Worm (Caenorhabditis elegans) whole organism, early embryonic: ENCODE results near the gene F57H12.5.

Experiments used
- B0310.2 ChIP-seq: sonication (generic microtip); optimal IDR thresholded peaks from 2 replicates; lab custom pipeline; 2016; ENCODE audit warnings: mild to moderate bottlenecking, missing genetic modification characterization, missing compliant biosample characterization
- F13C5.2 ChIP-seq: sonication (generic microtip); optimal IDR thresholded peaks from 2 replicates; lab custom pipeline; 2017; ENCODE audit warnings: mild to moderate bottlenecking, missing genetic modification characterization, inconsistent platforms, missing compliant biosample characterization
- aly-1 ChIP-seq: sonication (generic microtip); optimal IDR thresholded peaks from 2 replicates; lab custom pipeline; 2016; ENCODE audit warnings: missing genetic modification characterization, missing compliant biosample characterization
- ama-1 ChIP-seq: fragments of 150-350 bp; optimal IDR thresholded peaks from 2 replicates; lab custom pipeline; 2014
- ceh-13 ChIP-seq: fragments of 200-800 bp; sonication (Bioruptor generic); optimal IDR thresholded peaks from 2 replicates; lab custom pipeline; 2018; ENCODE audit warnings: mild to moderate bottlenecking, missing genetic modification characterization, missing compliant biosample characterization
- ceh-36 ChIP-seq: sonication (generic microtip); optimal IDR thresholded peaks from 2 replicates; lab custom pipeline; 2016; ENCODE audit warnings: missing genetic modification characterization, inconsistent platforms, missing compliant biosample characterization
- ets-7 ChIP-seq: sonication (generic microtip); optimal IDR thresholded peaks from 2 replicates; lab custom pipeline; 2016; ENCODE audit warnings: missing genotype, missing genetic modification characterization, missing compliant biosample characterization
- flt-1 ChIP-seq: fragments of 200-800 bp; sonication (Bioruptor generic); IDR thresholded peaks from 2 replicates; pipeline ENCODE4 v1.3.6; 2022; ENCODE audit warnings: missing genetic modification characterization, missing compliant biosample characterization
- hmbx-1 ChIP-seq: sonication (generic microtip); optimal IDR thresholded peaks from 2 replicates; lab custom pipeline; 2016; ENCODE audit warnings: mild to moderate bottlenecking, missing genetic modification characterization, missing compliant biosample characterization
- hmg-4 ChIP-seq: fragments of 200-800 bp; sonication (Bioruptor generic); optimal IDR thresholded peaks from 2 replicates; lab custom pipeline; 2018; ENCODE audit warnings: mild to moderate bottlenecking, missing genetic modification characterization, missing compliant biosample characterization
- hnd-1 ChIP-seq: sonication (generic microtip); optimal IDR thresholded peaks from 2 replicates; lab custom pipeline; 2016; ENCODE audit warnings: missing genetic modification characterization, missing compliant biosample characterization
- pes-1 ChIP-seq: fragments of 200-800 bp; sonication (Bioruptor generic); IDR thresholded peaks from 2 replicates; pipeline ENCODE4 v1.3.6; 2022; ENCODE audit warnings: missing genetic modification reagents, missing genetic modification characterization, missing compliant biosample characterization
- scrt-1 ChIP-seq: fragments of 200-800 bp; sonication (Bioruptor generic); IDR thresholded peaks from 2 replicates; pipeline ENCODE4 v1.3.6; 2022; ENCODE audit warnings: missing genetic modification characterization, missing compliant biosample characterization
- sea-1 ChIP-seq: fragments of 200-800 bp; sonication (Bioruptor generic); conservative IDR thresholded peaks from 2 replicates; pipeline ENCODE4 v1.3.6; 2022; ENCODE audit warnings: missing genetic modification characterization, missing compliant biosample characterization
- tbx-11 ChIP-seq: fragments of 200-800 bp; sonication (Bioruptor generic); IDR thresholded peaks from 2 replicates; pipeline ENCODE4 v1.3.6; 2022; ENCODE audit warnings: missing genetic modification characterization, missing compliant biosample characterization
- tbx-37 ChIP-seq: fragments of 200-800 bp; sonication (Bioruptor generic); conservative IDR thresholded peaks from 2 replicates; pipeline ENCODE4 v1.3.6; 2022; ENCODE audit warnings: missing genetic modification reagents, missing genetic modification characterization, missing compliant biosample characterization
- tra-4 ChIP-seq: sonication (generic microtip); optimal IDR thresholded peaks from 2 replicates; lab custom pipeline; 2017; ENCODE audit warnings: missing genetic modification characterization, missing compliant biosample characterization

Gene F57H12.5

DNA sequence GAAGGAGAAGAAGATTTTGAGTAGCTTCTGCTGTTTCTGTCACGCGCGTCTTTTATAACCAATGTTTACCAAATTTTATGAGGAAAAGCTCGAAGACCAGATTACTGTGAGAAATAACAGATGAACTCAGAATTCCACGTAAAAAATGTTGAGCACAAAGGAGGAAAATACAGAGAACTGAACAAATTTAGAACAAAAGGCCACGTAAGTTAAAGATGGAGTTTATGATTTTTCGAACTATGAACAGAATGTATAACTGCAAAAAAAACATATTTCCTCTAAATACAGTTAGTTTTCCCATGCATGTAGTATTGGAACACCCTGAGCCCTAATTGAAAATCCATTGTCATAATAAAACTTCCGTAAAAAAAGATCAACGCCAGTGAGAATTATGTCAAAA lies 26.2 kb upstream of the F57H12.5 start, which contains the start of gene exc-9:
Gene exc-9, minus strand, starts transcription at position 101 of the 400 bp plus-strand sequence.
- no peak for TF ChIP-seq tbx-11 (GFP tag; lab: Robert Waterston, UW)
- TF ChIP-seq tbx-37 = no peak
- TF ChIP-seq F13C5.2 (tag; lab: Kevin White, UChicago) = no peak
- no peak for TF ChIP-seq flt-1 (GFP tag; lab: Robert Waterston, UW)
- TF ChIP-seq ama-1 (lab: Kevin White, UChicago) = no peak
- no peak for TF ChIP-seq hmg-4 (GFP tag; lab: Kevin White, UChicago)
- no peak for TF ChIP-seq ets-7 (tag; lab: Kevin White, UChicago)
- TF ChIP-seq sea-1 = no peak
- no peak for TF ChIP-seq aly-1 (tag; lab: Kevin White, UChicago)
- TF ChIP-seq B0310.2 (tag; lab: Kevin White, UChicago) = no peak
- no peak for TF ChIP-seq ceh-13 (GFP tag; lab: Kevin White, UChicago)
- no peak for TF ChIP-seq pes-1 (GFP tag; lab: Robert Waterston, UW)
- TF ChIP-seq tra-4 (tag; lab: Kevin White, UChicago) = no peak
- no peak for TF ChIP-seq scrt-1
- TF ChIP-seq ceh-36 (tag; lab: Kevin White, UChicago) = no peak
- no peak for TF ChIP-seq hmbx-1 (tag; lab: Kevin White, UChicago)
- no peak for TF ChIP-seq hnd-1

DNA sequence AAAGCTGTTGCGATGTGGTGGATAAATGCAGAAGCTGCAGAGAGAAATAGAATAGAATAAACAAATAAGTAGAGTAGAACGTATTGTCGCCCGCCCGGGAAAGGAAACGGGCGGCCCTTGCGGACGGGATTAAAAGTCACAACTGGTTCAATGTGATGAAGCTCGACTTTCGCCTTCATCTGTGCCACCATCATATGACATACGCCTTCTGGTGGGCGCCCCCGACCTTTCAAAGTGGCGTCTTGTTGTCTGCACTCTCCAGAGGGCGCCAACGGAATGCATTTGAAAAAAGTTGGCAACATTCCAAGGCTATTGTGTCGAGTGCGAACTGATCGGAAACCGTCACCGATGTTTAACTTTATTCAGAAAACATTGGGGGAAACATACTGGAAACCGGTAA lies 23.8 kb upstream of the F57H12.5 start:
- TF ChIP-seq hmg-4 (GFP tag; lab: Kevin White, UChicago) (no peak), ets-7 (tag; lab: Kevin White, UChicago) (no peak), ceh-36 (tag; lab: Kevin White, UChicago) (no peak), aly-1 (tag; lab: Kevin White, UChicago) (no peak), ceh-13 (GFP tag; lab: Kevin White, UChicago) (no peak), tra-4 (tag; lab: Kevin White, UChicago) (no peak), B0310.2 (tag; lab: Kevin White, UChicago) (no peak), tbx-37 (no peak), pes-1 (GFP tag; lab: Robert Waterston, UW) (no peak), hmbx-1 (tag; lab: Kevin White, UChicago) (no peak), tbx-11 (GFP tag; lab: Robert Waterston, UW) (no peak), flt-1 (GFP tag; lab: Robert Waterston, UW) (no peak), scrt-1 (no peak), ama-1 (lab: Kevin White, UChicago) (no peak), sea-1 (no peak), F13C5.2 (tag; lab: Kevin White, UChicago) (no peak), hnd-1 (no peak)

DNA sequence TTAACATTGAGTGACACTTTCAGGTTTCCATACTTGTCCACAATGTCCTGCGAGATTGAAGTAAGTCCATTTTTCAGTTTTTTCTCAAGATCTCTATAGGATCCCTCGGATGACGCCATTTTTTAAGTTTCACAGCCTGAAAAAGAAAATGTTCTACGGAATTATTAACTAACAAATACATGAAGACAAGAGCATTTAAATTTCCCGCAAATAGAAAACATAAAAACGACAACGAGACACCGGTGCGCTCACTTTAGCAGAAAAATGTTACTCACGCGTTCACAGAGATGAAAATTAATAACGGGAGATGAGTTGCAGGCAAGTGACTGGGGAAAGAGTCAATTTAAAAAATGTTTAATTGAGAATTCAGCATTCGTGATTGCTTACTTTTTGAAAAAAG lies 20.6 kb upstream of the F57H12.5 start, which contains the start of gene czw-1:
Gene czw-1, minus strand, starts transcription at position 369 of the 400 bp plus-strand sequence.
- TF ChIP-seq hmg-4 (GFP tag; lab: Kevin White, UChicago) (no peak), scrt-1 (no peak), ceh-36 (tag; lab: Kevin White, UChicago) (no peak)

DNA sequence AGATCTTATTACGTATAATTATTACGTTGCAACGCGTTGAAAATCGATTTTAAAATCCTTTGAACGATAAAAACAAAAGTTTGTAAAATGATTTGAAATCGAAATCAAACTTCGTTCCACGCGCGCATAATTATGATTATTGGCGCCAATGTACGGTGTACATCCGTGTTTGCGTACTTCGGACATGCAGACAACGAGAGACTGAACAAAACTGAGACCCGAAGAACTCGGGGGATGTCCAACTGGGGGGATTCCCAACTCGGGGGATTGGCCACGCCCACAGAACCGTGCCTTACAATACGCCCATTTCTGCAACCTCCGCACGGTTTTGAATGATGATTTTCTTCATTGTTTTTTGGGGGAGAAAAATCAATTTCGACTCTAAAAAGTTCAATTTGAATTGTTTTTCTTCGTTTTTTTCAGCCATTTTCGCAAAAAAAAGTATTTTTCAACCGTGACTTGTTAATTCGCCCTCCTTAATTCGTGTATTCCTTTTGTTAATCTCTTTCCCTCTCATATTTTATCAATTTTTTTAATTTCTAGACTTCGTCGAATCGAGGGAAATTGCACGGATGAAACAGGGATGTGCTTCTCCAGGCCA lies 20.1 kb upstream of the F57H12.5 start, which contains the start of gene F20D12.12:
Gene F20D12.12, plus strand, starts transcription at position 542 of the 601 bp plus-strand sequence.
- TF ChIP-seq flt-1 (GFP tag; lab: Robert Waterston, UW) (peak; percentile 30; the same call in 1 of the 2 replicates), tbx-11 (GFP tag; lab: Robert Waterston, UW) (peak; percentile 50; the same call in 1 of the 2 replicates), sea-1 (0 out of 2 replicates have a peak, but pooled peaks have one; percentile 37), hmg-4 (GFP tag; lab: Kevin White, UChicago) (peak; percentile 40), pes-1 (GFP tag; lab: Robert Waterston, UW) (peak; percentile 77), scrt-1 (0 out of 2 replicates have a peak, but pooled peaks have one; percentile 57), tbx-37 (peak; percentile 54; the same call in 1 of the 2 replicates), F13C5.2 (tag; lab: Kevin White, UChicago) (peak; percentile 44)

DNA sequence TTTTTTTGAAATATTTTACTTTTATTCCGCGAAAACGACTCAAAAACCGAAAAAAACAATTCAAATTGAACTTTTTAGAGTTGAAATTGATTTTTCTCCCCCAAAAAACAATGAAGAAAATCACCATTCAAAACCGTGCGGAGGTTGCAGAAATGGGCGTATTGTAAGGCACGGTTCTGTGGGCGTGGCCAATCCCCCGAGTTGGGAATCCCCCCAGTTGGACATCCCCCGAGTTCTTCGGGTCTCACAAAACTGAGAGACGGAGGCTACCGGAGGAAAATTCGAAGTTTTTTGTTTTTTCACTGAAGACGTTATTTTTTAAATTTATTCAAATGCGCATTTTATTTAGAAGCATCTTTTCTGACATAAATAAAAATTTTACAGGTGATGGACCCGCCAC lies 18.8 kb upstream of the F57H12.5 start, which contains the start of gene mcm-3AP:
Gene mcm-3AP, plus strand, starts transcription at position 383 of the 400 bp plus-strand sequence.
- TF ChIP-seq pes-1 (GFP tag; lab: Robert Waterston, UW) (peak; percentile 79), tbx-37 (peak; percentile 72), sea-1 (peak; percentile 78), scrt-1 (0 out of 2 replicates have a peak, but pooled peaks have one; percentile 37)

DNA sequence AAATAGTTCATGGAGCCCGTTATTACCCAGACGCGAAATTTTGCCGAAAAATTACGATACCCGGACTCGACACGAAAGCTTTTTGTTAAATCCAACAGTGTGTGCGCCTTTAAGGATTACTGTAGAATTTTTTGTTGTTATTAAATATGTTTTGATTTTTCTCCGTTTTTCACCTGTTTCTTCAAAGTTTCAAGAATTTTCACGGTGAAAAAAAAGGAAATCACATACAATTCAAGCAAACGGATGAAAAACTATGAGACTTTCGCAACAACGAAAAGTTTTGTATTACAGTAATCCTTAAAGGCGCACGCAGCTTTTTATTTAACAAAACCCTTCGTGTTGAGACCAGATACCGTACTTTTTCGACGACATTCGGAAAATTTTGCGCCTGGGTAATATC lies 13.1 kb upstream of the F57H12.5 start:
- TF ChIP-seq sea-1 = no peak
- no peak for TF ChIP-seq ama-1 (lab: Kevin White, UChicago)
- TF ChIP-seq ceh-13 (GFP tag; lab: Kevin White, UChicago) = no peak
- no peak for TF ChIP-seq tra-4 (tag; lab: Kevin White, UChicago)
- TF ChIP-seq F13C5.2 (tag; lab: Kevin White, UChicago) = no peak
- TF ChIP-seq hnd-1 = no peak
- no peak for TF ChIP-seq aly-1 (tag; lab: Kevin White, UChicago)
- no peak for TF ChIP-seq hmg-4 (GFP tag; lab: Kevin White, UChicago)
- no peak for TF ChIP-seq ets-7 (tag; lab: Kevin White, UChicago)
- no peak for TF ChIP-seq ceh-36 (tag; lab: Kevin White, UChicago)
- TF ChIP-seq hmbx-1 (tag; lab: Kevin White, UChicago) = no peak
- TF ChIP-seq tbx-37 = no peak
- TF ChIP-seq tbx-11 (GFP tag; lab: Robert Waterston, UW) = no peak
- TF ChIP-seq flt-1 (GFP tag; lab: Robert Waterston, UW) = no peak
- TF ChIP-seq B0310.2 (tag; lab: Kevin White, UChicago) = no peak
- no peak for TF ChIP-seq scrt-1

DNA sequence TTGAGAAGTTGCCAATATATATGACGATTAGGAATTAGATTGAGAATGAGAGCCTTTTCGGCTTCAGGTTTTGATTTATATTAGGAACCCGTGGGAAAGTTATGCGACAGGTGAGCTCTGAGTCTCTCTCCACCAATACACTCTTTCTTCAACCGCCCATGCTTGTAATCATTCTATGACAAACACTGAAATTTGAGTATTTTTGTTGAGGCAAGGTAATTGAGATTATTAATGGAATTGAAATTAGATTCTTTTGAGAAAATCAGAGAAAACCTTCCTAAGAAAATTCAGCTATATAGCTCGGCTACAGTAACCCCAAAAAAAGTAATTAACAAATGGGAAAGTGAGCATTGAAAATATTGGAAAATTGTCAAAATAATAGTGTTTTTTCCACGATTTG lies 11.3 kb upstream of the F57H12.5 start, which contains the start of gene ceh-19:
Gene ceh-19, minus strand, starts transcription at position 101 of the 400 bp plus-strand sequence.
- no peak for TF ChIP-seq hmg-4 (GFP tag; lab: Kevin White, UChicago)
- TF ChIP-seq sea-1 = no peak
- no peak for TF ChIP-seq ceh-13 (GFP tag; lab: Kevin White, UChicago)
- TF ChIP-seq aly-1 (tag; lab: Kevin White, UChicago) = no peak
- no peak for TF ChIP-seq hnd-1
- no peak for TF ChIP-seq ceh-36 (tag; lab: Kevin White, UChicago)
- no peak for TF ChIP-seq tbx-11 (GFP tag; lab: Robert Waterston, UW)
- TF ChIP-seq F13C5.2 (tag; lab: Kevin White, UChicago) = no peak
